Fruit fly (Drosophila melanogaster): ENCODE data around the gene sofe.
A peak's percentile ranks its signal among the peaks of the same experiment; 100 is the strongest.

Gene sofe

dm6 chrX:10882786-10883185 lies 25.6 kb upstream of the sofe start (continued):
- TF ChIP-seq CG2712 (tag; optimal IDR thresholded peaks at IDR 0.05) (peak; percentile 14), lola (GFP tag; optimal IDR thresholded peaks at IDR 0.05) (no peak), fd96Cb (tag; optimal IDR thresholded peaks at IDR 0.05) (peak; percentile 8), CG18011 (GFP tag; optimal IDR thresholded peaks at IDR 0.05) (no peak), Doc3 (GFP tag; IDR thresholded peaks at IDR 0.05; ENCODE audit: partially characterized antibody) (no peak), CG32532 (GFP tag; IDR thresholded peaks at IDR 0.05) (no peak), PHDP (tag; optimal IDR thresholded peaks at IDR 0.05) (peak; percentile 12), CG4282 (GFP tag; optimal IDR thresholded peaks at IDR 0.05) (no peak), sens (GFP tag) (peak; percentile 59), Ssrp (tag; optimal IDR thresholded peaks at IDR 0.05) (no peak), MTF-1 (GFP tag; optimal IDR thresholded peaks at IDR 0.05; ENCODE audit: borderline replicate concordance) (no peak), ken (GFP tag; IDR thresholded peaks at IDR 0.05) (no peak), otp (GFP tag; IDR thresholded peaks at IDR 0.05) (no peak), CG10321 (GFP tag; IDR thresholded peaks at IDR 0.05) (no peak), CG18262 (tag; optimal IDR thresholded peaks at IDR 0.05) (no peak), caup (GFP tag; optimal IDR thresholded peaks at IDR 0.05; ENCODE audit: severe bottlenecking) (no peak), org-1 (GFP tag; optimal IDR thresholded peaks at IDR 0.05) (no peak), CG9609 (GFP tag; optimal IDR thresholded peaks at IDR 0.05) (peak; percentile 4), dmrt99B (tag; optimal IDR thresholded peaks at IDR 0.05) (peak; percentile 6), trh (GFP tag; optimal IDR thresholded peaks at IDR 0.05) (no peak), CG14860 (GFP tag; IDR thresholded peaks at IDR 0.05; ENCODE audit: partially characterized antibody) (no peak), CG12744 (GFP tag; optimal IDR thresholded peaks at IDR 0.05) (no peak), CG10543 (GFP tag; optimal IDR thresholded peaks at IDR 0.05) (no peak), E2f1 (GFP tag; IDR thresholded peaks at IDR 0.05) (no peak), ATbp (GFP tag; optimal IDR thresholded peaks at IDR 0.05) (no peak), CG2875 (GFP tag; optimal IDR thresholded peaks at IDR 0.05) (no peak), CG2202 (tag; optimal IDR thresholded peaks at IDR 0.05) (no peak), ara (GFP tag; IDR thresholded peaks at IDR 0.05) (0 out of 2 replicates have a peak, but pooled peaks have one; percentile 17), aop (GFP tag; IDR thresholded peaks at IDR 0.05) (no peak), tx (GFP tag; optimal IDR thresholded peaks at IDR 0.05) (no peak), Sox102F (GFP tag; optimal IDR thresholded peaks at IDR 0.05) (peak; percentile 28), Scr (GFP tag; IDR thresholded peaks at IDR 0.05; ENCODE audit: partially characterized antibody) (no peak), B-H1 (GFP tag; IDR thresholded peaks at IDR 0.05) (no peak), CG10366 (GFP tag; IDR thresholded peaks at IDR 0.05) (no peak), slou (GFP tag; optimal IDR thresholded peaks at IDR 0.05) (no peak), Asciz (GFP tag; optimal IDR thresholded peaks at IDR 0.05) (no peak), wek (GFP tag; optimal IDR thresholded peaks at IDR 0.05) (no peak), prd (optimal IDR thresholded peaks at IDR 0.05) (no peak), prd (GFP tag; IDR thresholded peaks at IDR 0.05) (peak; percentile 40; the same call in 1 of the 3 replicates), dmrt11E (tag; optimal IDR thresholded peaks at IDR 0.05) (peak; percentile 16), C15 (GFP tag; IDR thresholded peaks at IDR 0.05) (no peak), inv (GFP tag; IDR thresholded peaks at IDR 0.05; ENCODE audit: partially characterized antibody) (no peak), insv (GFP tag; optimal IDR thresholded peaks at IDR 0.05) (no peak), slp2 (GFP tag; optimal IDR thresholded peaks at IDR 0.05) (no peak), CG1602 (GFP tag; optimal IDR thresholded peaks at IDR 0.05) (no peak), bcd (GFP tag; optimal IDR thresholded peaks at IDR 0.05) (no peak), Jarid2 (GFP tag; optimal IDR thresholded peaks at IDR 0.05) (no peak), CG8765 (GFP tag; IDR thresholded peaks at IDR 0.05) (no peak), phol (tag; optimal IDR thresholded peaks at IDR 0.05) (peak; percentile 17), CG15011 (GFP tag; optimal IDR thresholded peaks at IDR 0.05) (no peak), CG17912 (GFP tag; optimal IDR thresholded peaks at IDR 0.05) (no peak)
